Fruit fly (Drosophila melanogaster): ENCODE measurements around the gene CG17806.
A peak's percentile ranks its signal among the peaks of the same experiment; 100 is the strongest.

CG17806 gene

dm6 chr3R:17828653-17829052 lies 25.6 kb upstream of the CG17806 start (continued):
- no peak for TF ChIP-seq ham (GFP tag; IDR thresholded peaks at IDR 0.05)
- peak; percentile 18 for TF ChIP-seq CG13424 (tag; optimal IDR thresholded peaks at IDR 0.05)
- TF ChIP-seq en (GFP tag; optimal IDR thresholded peaks at IDR 0.05): no peak
- TF ChIP-seq corto (GFP tag; optimal IDR thresholded peaks at IDR 0.05): no peak
- TF ChIP-seq CG17802 (tag; optimal IDR thresholded peaks at IDR 0.05): no peak
- TF ChIP-seq CG3407 (GFP tag; optimal IDR thresholded peaks at IDR 0.05): peak; percentile 51
- TF ChIP-seq CG12942 (GFP tag; optimal IDR thresholded peaks at IDR 0.05): no peak
- no peak for TF ChIP-seq Bdp1 (GFP tag; optimal IDR thresholded peaks at IDR 0.05)
- TF ChIP-seq al (GFP tag; IDR thresholded peaks at IDR 0.05): no peak
- TF ChIP-seq Eip74EF (GFP tag; optimal IDR thresholded peaks at IDR 0.05): peak in 1 of 2 experiments; percentile 64
- TF ChIP-seq CG15696 (tag; optimal IDR thresholded peaks at IDR 0.05): peak; percentile 21
- TF ChIP-seq CG9817 (tag; optimal IDR thresholded peaks at IDR 0.05): no peak
- no peak for TF ChIP-seq CG34224 (GFP tag; IDR thresholded peaks at IDR 0.05; ENCODE audit: partially characterized antibody)
- TF ChIP-seq chinmo (GFP tag; IDR thresholded peaks at IDR 0.05; ENCODE audit: partially characterized antibody): no peak
- no peak for TF ChIP-seq CG10267 (tag; optimal IDR thresholded peaks at IDR 0.05)
- TF ChIP-seq sug (tag; optimal IDR thresholded peaks at IDR 0.05): peak; percentile 41
- TF ChIP-seq Dad (GFP tag; optimal IDR thresholded peaks at IDR 0.05): no peak
- TF ChIP-seq CG8359 (GFP tag; optimal IDR thresholded peaks at IDR 0.05; ENCODE audit: borderline replicate concordance): peak; percentile 51
- TF ChIP-seq CG15601 (tag; optimal IDR thresholded peaks at IDR 0.05): peak; percentile 57
- no peak for TF ChIP-seq E2f2 (GFP tag; IDR thresholded peaks at IDR 0.05)
- TF ChIP-seq Dek (tag; optimal IDR thresholded peaks at IDR 0.05): no peak
- no peak for TF ChIP-seq CG14965 (GFP tag; optimal IDR thresholded peaks at IDR 0.05; ENCODE audit: borderline replicate concordance)
- TF ChIP-seq Elba2 (GFP tag; optimal IDR thresholded peaks at IDR 0.05): no peak
- no peak for TF ChIP-seq ase (GFP tag; IDR thresholded peaks at IDR 0.05)
- TF ChIP-seq Blimp-1 (GFP tag; optimal IDR thresholded peaks at IDR 0.05): peak; percentile 48
- 0 out of 2 replicates have a peak, but pooled peaks have one; percentile 7 for TF ChIP-seq Ptx1 (GFP tag; IDR thresholded peaks at IDR 0.05)
- peak; percentile 48 for TF ChIP-seq salm (tag; optimal IDR thresholded peaks at IDR 0.05)
- TF ChIP-seq CG5180 (GFP tag; optimal IDR thresholded peaks at IDR 0.05): peak; percentile 47
- no peak for TF ChIP-seq emc (GFP tag; optimal IDR thresholded peaks at IDR 0.05)
- TF ChIP-seq bab2 (GFP tag; optimal IDR thresholded peaks at IDR 0.05): no peak
- no peak for TF ChIP-seq Taf1 (GFP tag; IDR thresholded peaks at IDR 0.05)
- TF ChIP-seq eyg (GFP tag; optimal IDR thresholded peaks at IDR 0.05): no peak
- no peak for TF ChIP-seq tap (tag; optimal IDR thresholded peaks at IDR 0.05)
- no peak for TF ChIP-seq cato (GFP tag; optimal IDR thresholded peaks at IDR 0.05; ENCODE audit: borderline replicate concordance)
- peak; percentile 28 for TF ChIP-seq CG8924 (tag; optimal IDR thresholded peaks at IDR 0.05)
- TF ChIP-seq D19B (GFP tag; optimal IDR thresholded peaks at IDR 0.05): no peak
- no peak for TF ChIP-seq Ets65A (GFP tag)
- TF ChIP-seq dati (GFP tag; IDR thresholded peaks at IDR 0.05): no peak
- no peak for TF ChIP-seq crp (GFP tag; optimal IDR thresholded peaks at IDR 0.05)
- peak; percentile 52 for TF ChIP-seq kni (GFP tag; optimal IDR thresholded peaks at IDR 0.05)

- no peak for TF ChIP-seq Adf1 (GFP tag; IDR thresholded peaks at IDR 0.05)
- TF ChIP-seq Rx (GFP tag; IDR thresholded peaks at IDR 0.05): no peak
- TF ChIP-seq Ets65A (GFP tag): peak; percentile 69
- TF ChIP-seq Med (GFP tag): no peak
- peak; percentile 71 for TF ChIP-seq crol (GFP tag; IDR thresholded peaks at IDR 0.05)
- TF ChIP-seq hbn (GFP tag; IDR thresholded peaks at IDR 0.05; ENCODE audit: partially characterized antibody): no peak
- peak; percentile 84; the same call in 2 of the 3 replicates for TF ChIP-seq CG2199 (GFP tag; IDR thresholded peaks at IDR 0.05)
- 0 out of 3 replicates have a peak, but pooled peaks have one; percentile 11 for TF ChIP-seq CG6791 (GFP tag; IDR thresholded peaks at IDR 0.05; ENCODE audit: partially characterized antibody)
- no peak for TF ChIP-seq usp (GFP tag; optimal IDR thresholded peaks at IDR 0.05)
- TF ChIP-seq Dad (GFP tag; optimal IDR thresholded peaks at IDR 0.05): no peak
- TF ChIP-seq onecut (GFP tag; IDR thresholded peaks at IDR 0.05): peak; percentile 55; the same call in 1 of the 2 replicates
- peak; percentile 25; the same call in 1 of the 2 replicates for TF ChIP-seq CG9215 (GFP tag; IDR thresholded peaks at IDR 0.05)
- no peak for TF ChIP-seq CG1647 (GFP tag; optimal IDR thresholded peaks at IDR 0.05)
Measured at dm6 chr3R:17827038-17827616, 24.1 kb upstream of the CG17806 start.
